Worm (Caenorhabditis elegans): ENCODE results near the gene dhhc-8.

dhhc-8 gene

ce11 chrIII:13119520-13119919 lies 12.1 kb downstream of the dhhc-8 start, which contains the start of gene zig-8:
Gene zig-8 (plus strand): TSS chrIII:13119820.
- TF ChIP-seq lin-13 (GFP tag; optimal IDR thresholded peaks at IDR 0.05) (no peak), lsy-2 (tag; optimal IDR thresholded peaks at IDR 0.05) (no peak), nhr-129 (tag; optimal IDR thresholded peaks at IDR 0.05) (no peak), crh-2 (tag; optimal IDR thresholded peaks at IDR 0.05) (no peak), nhr-12 (tag; optimal IDR thresholded peaks at IDR 0.05) (no peak), sma-3 (GFP tag; optimal IDR thresholded peaks at IDR 0.05) (no peak), unc-55 (GFP tag; optimal IDR thresholded peaks at IDR 0.05) (peak; percentile 20), aly-2 (tag; optimal IDR thresholded peaks at IDR 0.05) (no peak), unc-62 (GFP tag; optimal IDR thresholded peaks at IDR 0.05) (no peak), alr-1 (tag; optimal IDR thresholded peaks at IDR 0.05) (no peak), sem-4 (tag; optimal IDR thresholded peaks at IDR 0.05) (peak; percentile 10)

DNA sequence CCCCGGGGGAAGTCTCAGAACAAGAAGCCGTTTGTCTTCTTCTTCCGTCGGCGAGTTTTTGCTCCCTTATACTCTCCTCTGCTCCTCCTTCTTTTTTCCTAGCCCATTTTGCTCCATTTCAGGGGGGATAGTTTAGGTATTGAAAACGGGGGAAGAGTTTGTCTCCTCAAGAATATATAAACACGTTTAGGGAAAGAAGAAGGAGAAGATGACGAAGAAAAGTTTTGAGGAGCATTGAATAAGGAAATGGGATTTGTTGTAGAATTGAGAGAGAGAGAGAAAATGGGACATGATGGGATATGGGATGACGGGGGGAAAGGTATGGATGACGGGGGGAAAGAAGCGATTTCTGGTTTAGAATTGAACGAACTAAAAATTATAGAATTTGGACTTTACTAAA lies 16.0 kb downstream of the dhhc-8 start:
- TF ChIP-seq nhr-12 (tag; optimal IDR thresholded peaks at IDR 0.05), result no peak
- no peak for TF ChIP-seq unc-62 (GFP tag; optimal IDR thresholded peaks at IDR 0.05)
- TF ChIP-seq ceh-82 (tag; optimal IDR thresholded peaks at IDR 0.05), result no peak
- no peak for TF ChIP-seq sem-4 (tag; optimal IDR thresholded peaks at IDR 0.05)
- no peak for TF ChIP-seq alr-1 (tag; optimal IDR thresholded peaks at IDR 0.05)
- no peak for TF ChIP-seq ama-1 (optimal IDR thresholded peaks at IDR 0.05)
- no peak for TF ChIP-seq nhr-237 (tag; optimal IDR thresholded peaks at IDR 0.05)
- no peak for TF ChIP-seq nhr-129 (tag; optimal IDR thresholded peaks at IDR 0.05)
- TF ChIP-seq sma-3 (GFP tag; optimal IDR thresholded peaks at IDR 0.05), result no peak
- TF ChIP-seq nhr-10 (tag; optimal IDR thresholded peaks at IDR 0.05), result no peak
- no peak for TF ChIP-seq nhr-6 (tag; optimal IDR thresholded peaks at IDR 0.05)
- no peak for TF ChIP-seq R02D3.7 (tag; optimal IDR thresholded peaks at IDR 0.05)

DNA sequence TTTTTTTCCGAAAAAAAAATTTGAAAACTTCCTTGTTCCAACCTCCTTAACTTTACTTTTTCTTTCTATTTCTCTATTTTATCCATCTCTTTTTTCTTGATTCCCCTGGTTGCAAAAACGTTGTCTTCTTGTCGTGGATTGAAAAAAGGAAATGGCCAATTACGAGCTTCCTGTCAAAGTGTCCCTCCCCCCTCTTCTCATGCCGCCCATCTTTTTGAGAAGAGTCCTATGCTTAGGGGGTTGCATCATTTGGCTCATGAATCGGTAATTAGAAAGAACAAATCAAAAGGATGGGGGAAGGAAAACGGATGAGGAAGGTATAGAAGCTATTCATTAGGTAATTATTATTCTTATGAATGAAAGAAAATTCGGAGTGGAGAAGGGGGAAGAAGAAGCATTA lies 19.8 kb downstream of the dhhc-8 start:
- TF ChIP-seq blmp-1 (tag; optimal IDR thresholded peaks at IDR 0.05; ENCODE audit: insufficient read depth) (no peak), C34F6.9 (tag; optimal IDR thresholded peaks at IDR 0.05) (peak; percentile 6), ama-1 (optimal IDR thresholded peaks at IDR 0.05) (no peak), nhr-23 (tag; optimal IDR thresholded peaks at IDR 0.05) (no peak), skn-1 (tag; optimal IDR thresholded peaks at IDR 0.05) (no peak), sem-4 (tag; optimal IDR thresholded peaks at IDR 0.05) (peak; percentile 83), lsy-2 (tag; optimal IDR thresholded peaks at IDR 0.05) (peak in 1 of 2 experiments; percentile 10), mab-5 (tag; optimal IDR thresholded peaks at IDR 0.05) (no peak), Y55F3AM.14 (GFP tag; optimal IDR thresholded peaks at IDR 0.05) (no peak)

ce11 chrIII:13131220-13131619 lies 23.8 kb downstream of the dhhc-8 start:
- TF ChIP-seq elt-1 (tag; optimal IDR thresholded peaks at IDR 0.05) (no peak), elt-3 (tag; optimal IDR thresholded peaks at IDR 0.05) (no peak), mbf-1 (tag; optimal IDR thresholded peaks at IDR 0.05) (no peak), ztf-1 (GFP tag; conservative IDR thresholded peaks at IDR 0.05) (no peak), ama-1 (optimal IDR thresholded peaks at IDR 0.05) (no peak), unc-55 (GFP tag; optimal IDR thresholded peaks at IDR 0.05) (no peak), mab-5 (tag; optimal IDR thresholded peaks at IDR 0.05) (no peak), nhr-6 (tag; optimal IDR thresholded peaks at IDR 0.05) (no peak), nhr-129 (tag; optimal IDR thresholded peaks at IDR 0.05) (no peak), ceh-16 (tag; optimal IDR thresholded peaks at IDR 0.05) (no peak)

DNA sequence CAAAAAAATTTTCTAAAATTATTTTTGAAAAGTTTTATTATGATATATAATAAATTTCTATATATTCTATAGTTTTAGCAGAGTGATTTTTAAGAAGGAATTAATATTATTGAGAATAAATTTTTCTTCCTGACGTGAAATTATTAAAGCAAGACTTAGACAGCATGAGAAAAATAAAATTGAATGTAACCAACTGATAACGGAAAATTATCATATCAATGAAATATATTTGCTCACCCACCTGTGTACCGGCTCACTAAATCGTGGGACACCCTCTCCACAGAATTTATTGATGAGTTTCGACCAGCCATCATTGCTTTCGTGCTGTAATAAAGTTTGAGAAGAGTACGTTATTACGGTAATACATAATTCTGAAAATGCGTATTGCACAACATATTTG lies 31.9 kb downstream of the dhhc-8 start, which contains the start of gene bre-2:
Gene bre-2, minus strand, starts transcription at position 326 of the 400 bp plus-strand sequence.
- TF ChIP-seq fos-1 (tag; optimal IDR thresholded peaks at IDR 0.05) (peak; percentile 49), alr-1 (tag; optimal IDR thresholded peaks at IDR 0.05) (no peak)

DNA sequence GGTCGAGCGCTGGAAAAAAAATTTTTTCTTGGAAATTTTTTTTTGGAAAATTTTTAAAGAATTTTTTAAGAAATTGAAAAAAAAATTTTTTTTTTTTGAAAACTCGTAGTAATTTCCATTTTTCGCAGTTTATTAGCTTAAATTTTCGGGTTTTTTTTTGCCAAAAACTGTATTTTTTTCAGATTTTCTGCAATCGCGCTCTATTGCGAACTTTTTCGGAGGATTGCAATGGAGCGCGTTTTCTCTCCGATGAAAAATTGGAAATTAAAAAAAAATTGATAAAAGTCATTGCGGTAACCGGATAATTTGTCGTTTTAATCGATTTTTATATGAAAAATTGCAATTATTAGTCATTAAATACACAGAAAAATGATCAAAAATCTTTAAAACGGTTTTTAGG lies 44.4 kb downstream of the dhhc-8 start:
- TF ChIP-seq R02D3.7 (tag; optimal IDR thresholded peaks at IDR 0.05) (no peak), mbf-1 (tag; optimal IDR thresholded peaks at IDR 0.05) (no peak), egl-27 (tag; optimal IDR thresholded peaks at IDR 0.05) (no peak), ceh-16 (tag; optimal IDR thresholded peaks at IDR 0.05) (no peak), unc-55 (GFP tag; optimal IDR thresholded peaks at IDR 0.05) (peak; percentile 35)
